Worm (Caenorhabditis elegans) whole organism, late embryonic: ENCODE data around the gene laf-1.
A peak's percentile ranks its signal among the peaks of the same experiment; 100 is the strongest.

Experiments
- C38D4.7 ChIP-seq: fragments of 200-800 bp; sonication (Bioruptor generic); optimal IDR thresholded peaks from 2 replicates; lab custom pipeline; 2018; ENCODE audit warnings: mild to moderate bottlenecking, missing genetic modification characterization, moderate library complexity, missing compliant biosample characterization
- K02D7.2 ChIP-seq: sonication (generic microtip); optimal IDR thresholded peaks from 2 replicates; lab custom pipeline; 2017; ENCODE audit warnings: mild to moderate bottlenecking, missing genetic modification characterization, missing compliant biosample characterization
- T23F11.4 ChIP-seq: fragments of 200-800 bp; sonication (Bioruptor generic); optimal IDR thresholded peaks from 2 replicates; lab custom pipeline; 2018; ENCODE audit warnings: mild to moderate bottlenecking, missing genetic modification characterization, missing compliant biosample characterization
- ahr-1 ChIP-seq: sonication (generic microtip); optimal IDR thresholded peaks from 2 replicates; lab custom pipeline; 2016; ENCODE audit warnings: missing genetic modification characterization, missing compliant biosample characterization
- ama-1 ChIP-seq: fragments of 150-350 bp; optimal IDR thresholded peaks from 2 replicates; lab custom pipeline; 2014
- ceh-14 ChIP-seq: sonication (generic microtip); optimal IDR thresholded peaks from 2 replicates; lab custom pipeline; 2016; ENCODE audit warnings: missing genotype, missing genetic modification characterization, missing compliant biosample characterization
- ceh-18 ChIP-seq: sonication (generic microtip); optimal IDR thresholded peaks from 2 replicates; lab custom pipeline; 2016; ENCODE audit warnings: missing genetic modification characterization, missing compliant biosample characterization
- ceh-24 ChIP-seq: sonication (generic microtip); optimal IDR thresholded peaks from 2 replicates; lab custom pipeline; 2016; ENCODE audit warnings: mild to moderate bottlenecking, missing genetic modification characterization, missing compliant biosample characterization
- ceh-30 ChIP-seq: fragments of 150-350 bp; optimal IDR thresholded peaks from 2 replicates; lab custom pipeline; 2014; ENCODE audit warnings: missing biosample characterization, missing genetic modification characterization
- ceh-31 ChIP-seq: sonication (generic microtip); optimal IDR thresholded peaks from 2 replicates; lab custom pipeline; 2016; ENCODE audit warnings: missing genetic modification characterization, missing compliant biosample characterization
- ceh-48 ChIP-seq: sonication (generic microtip); optimal IDR thresholded peaks from 2 replicates; lab custom pipeline; 2016; ENCODE audit warnings: missing genetic modification characterization, inconsistent platforms, missing compliant biosample characterization
- dve-1 ChIP-seq: sonication (generic microtip); optimal IDR thresholded peaks from 2 replicates; lab custom pipeline; 2017; ENCODE audit warnings: antibody characterized with exemption, mild to moderate bottlenecking, missing genetic modification characterization, missing compliant biosample characterization
- elt-2 ChIP-seq: sonication (generic microtip); optimal IDR thresholded peaks from 2 replicates; lab custom pipeline; 2016; ENCODE audit warnings: missing genetic modification reagents, missing genetic modification characterization, missing compliant biosample characterization
- fax-1 ChIP-seq: sonication (generic microtip); optimal IDR thresholded peaks from 2 replicates; lab custom pipeline; 2016; ENCODE audit warnings: missing genotype, missing genetic modification characterization, missing compliant biosample characterization
- fkh-6 ChIP-seq: sonication (generic microtip); optimal IDR thresholded peaks from 2 replicates; lab custom pipeline; 2016; ENCODE audit warnings: missing genetic modification characterization, missing compliant biosample characterization
- hlh-13 ChIP-seq: fragments of 200-800 bp; sonication (Bioruptor generic); optimal IDR thresholded peaks from 2 replicates; lab custom pipeline; 2018; ENCODE audit warnings: mild to moderate bottlenecking, missing genetic modification characterization, missing compliant biosample characterization
- hlh-30 ChIP-seq: sonication (generic microtip); optimal IDR thresholded peaks from 2 replicates; lab custom pipeline; 2017; ENCODE audit warnings: antibody characterized with exemption, missing genetic modification characterization, missing compliant biosample characterization; ENCODE audit not compliant: insufficient read depth
- hlh-6 ChIP-seq: sonication (generic microtip); optimal IDR thresholded peaks from 2 replicates; lab custom pipeline; 2016; ENCODE audit warnings: missing genotype, missing genetic modification characterization, missing compliant biosample characterization
- nfya-1 ChIP-seq: sonication (generic microtip); optimal IDR thresholded peaks from 2 replicates; lab custom pipeline; 2017; ENCODE audit warnings: missing genetic modification characterization, mild to moderate bottlenecking, missing compliant biosample characterization, antibody characterized with exemption, moderate library complexity
- nhr-11 ChIP-seq: fragments of 150-350 bp; optimal IDR thresholded peaks from 2 replicates; lab custom pipeline; 2014; ENCODE audit warnings: missing biosample characterization, missing genetic modification characterization
- pag-3 ChIP-seq: sonication (generic microtip); optimal IDR thresholded peaks from 2 replicates; lab custom pipeline; 2016; ENCODE audit warnings: missing compliant biosample characterization, missing genetic modification characterization, borderline replicate concordance
- pat-9 ChIP-seq: fragments of 200-800 bp; sonication (Bioruptor generic); optimal IDR thresholded peaks from 2 replicates; lab custom pipeline; 2018; ENCODE audit warnings: mild to moderate bottlenecking, missing genetic modification characterization, moderate library complexity, missing compliant biosample characterization
- pax-1 ChIP-seq: fragments of 150-350 bp; optimal IDR thresholded peaks from 2 replicates; lab custom pipeline; 2014; ENCODE audit warnings: missing biosample characterization, missing genetic modification characterization
- pqm-1 ChIP-seq: sonication (generic microtip); optimal IDR thresholded peaks from 2 replicates; lab custom pipeline; 2016; ENCODE audit warnings: missing genetic modification characterization, missing compliant biosample characterization
- rnt-1 ChIP-seq: sonication (generic microtip); optimal IDR thresholded peaks from 2 replicates; lab custom pipeline; 2016; ENCODE audit warnings: missing genetic modification characterization, missing compliant biosample characterization
- sdc-2 ChIP-seq: sonication (generic microtip); optimal IDR thresholded peaks from 2 replicates; lab custom pipeline; 2016; ENCODE audit warnings: missing genotype, missing genetic modification characterization, missing compliant biosample characterization
- syd-9 ChIP-seq: sonication (generic microtip); optimal IDR thresholded peaks from 2 replicates; lab custom pipeline; 2016; ENCODE audit warnings: mild to moderate bottlenecking, missing genetic modification characterization, moderate library complexity, missing compliant biosample characterization
- tbx-2 ChIP-seq: sonication (generic microtip); optimal IDR thresholded peaks from 2 replicates; lab custom pipeline; 2016; ENCODE audit warnings: missing genetic modification characterization, missing compliant biosample characterization
- tbx-7 ChIP-seq: sonication (generic microtip); optimal IDR thresholded peaks from 2 replicates; lab custom pipeline; 2016; ENCODE audit warnings: missing genotype, missing genetic modification characterization, missing compliant biosample characterization
- ttx-3 ChIP-seq: sonication (generic microtip); optimal IDR thresholded peaks from 2 replicates; lab custom pipeline; 2016; ENCODE audit warnings: missing genetic modification reagents, missing genetic modification characterization, missing compliant biosample characterization
- unc-42 ChIP-seq: sonication (generic microtip); optimal IDR thresholded peaks from 2 replicates; lab custom pipeline; 2016; ENCODE audit warnings: missing genotype, missing genetic modification characterization, missing compliant biosample characterization
- unc-55 ChIP-seq: sonication (generic microtip); optimal IDR thresholded peaks from 2 replicates; lab custom pipeline; 2017; ENCODE audit warnings: missing biosample characterization, missing genetic modification reagents, missing genetic modification characterization
- zip-5 ChIP-seq: sonication (generic microtip); optimal IDR thresholded peaks from 2 replicates; lab custom pipeline; 2016; ENCODE audit warnings: missing genetic modification characterization, missing compliant biosample characterization

The laf-1 gene

ce11 chrIII:2816205-2816923, 37.5 kb upstream of the laf-1 start:
- no peak for TF ChIP-seq unc-55 (GFP tag; lab: Kevin White, UChicago)
- peak; percentile 8 for TF ChIP-seq ceh-48
- no peak for TF ChIP-seq hlh-6 (tag; lab: Kevin White, UChicago)
- no peak for TF ChIP-seq zip-5 (tag; lab: Kevin White, UChicago)
- TF ChIP-seq nfya-1 (tag; lab: Kevin White, UChicago), result peak; percentile 89
- no peak for TF ChIP-seq fax-1 (tag; lab: Kevin White, UChicago)
- TF ChIP-seq ceh-24, result no peak
- TF ChIP-seq K02D7.2 (tag; lab: Kevin White, UChicago), result no peak
- TF ChIP-seq unc-42 (tag; lab: Kevin White, UChicago), result no peak
- no peak for TF ChIP-seq fkh-6 (tag; lab: Kevin White, UChicago)
- no peak for TF ChIP-seq rnt-1 (tag; lab: Kevin White, UChicago)

- TF ChIP-seq elt-2 (tag; lab: Kevin White, UChicago) (peak; percentile 61), K02D7.2 (tag; lab: Kevin White, UChicago) (no peak), unc-42 (tag; lab: Kevin White, UChicago) (peak; percentile 80), ceh-31 (peak; percentile 19), nfya-1 (tag; lab: Kevin White, UChicago) (peak; percentile 61)
These were observed 36.2 kb upstream of the laf-1 start, which contains the start of gene tufm-1 for ce11 chrIII:2814919-2815554. TSS of gene tufm-1 (minus strand) at chrIII:2814969.

ce11 chrIII:2811410-2811809, 32.6 kb upstream of the laf-1 start:
- TF ChIP-seq nfya-1 (tag; lab: Kevin White, UChicago) (no peak), syd-9 (tag; lab: Kevin White, UChicago) (no peak), ceh-24 (no peak), unc-55 (GFP tag; lab: Kevin White, UChicago) (no peak), pqm-1 (tag; lab: Kevin White, UChicago) (no peak), ama-1 (no peak), sdc-2 (tag; lab: Kevin White, UChicago) (no peak), K02D7.2 (tag; lab: Kevin White, UChicago) (no peak), ceh-18 (no peak), pag-3 (tag; lab: Kevin White, UChicago) (no peak), unc-42 (tag; lab: Kevin White, UChicago) (no peak), hlh-6 (tag; lab: Kevin White, UChicago) (no peak)

ce11 chrIII:2805084-2805483, 26.2 kb upstream of the laf-1 start, which contains the start of gene Y71H2AM.3:
TSS of gene Y71H2AM.3 (plus strand) at chrIII:2805430.
- TF ChIP-seq nfya-1 (tag; lab: Kevin White, UChicago), result peak; percentile 9
- peak; percentile 52 for TF ChIP-seq unc-42 (tag; lab: Kevin White, UChicago)
- TF ChIP-seq T23F11.4 (GFP tag; lab: Kevin White, UChicago), result no peak

ce11 chrIII:2804461-2804860, 25.6 kb upstream of the laf-1 start:
- TF ChIP-seq hlh-30 (tag; lab: Kevin White, UChicago) (peak; percentile 95), nhr-11 (tag; lab: Kevin White, UChicago) (no peak)

ce11 chrIII:2801800-2802515, 23.1 kb upstream of the laf-1 start, which contains the start of the genes twk-45 and Y71H2AM.25:
TSS of gene twk-45 (minus strand) at chrIII:2801900.
TSS of gene Y71H2AM.25 (plus strand) at chrIII:2802465.
- TF ChIP-seq nhr-11 (tag; lab: Kevin White, UChicago), result no peak
- no peak for TF ChIP-seq pax-1 (tag; lab: Kevin White, UChicago)
- TF ChIP-seq ceh-18, result no peak
- TF ChIP-seq ceh-31, result no peak
- TF ChIP-seq tbx-2 (tag; lab: Kevin White, UChicago), result no peak
- TF ChIP-seq tbx-7 (tag; lab: Kevin White, UChicago), result no peak
- no peak for TF ChIP-seq hlh-13 (GFP tag; lab: Kevin White, UChicago)
- TF ChIP-seq hlh-30 (tag; lab: Kevin White, UChicago), result no peak
- TF ChIP-seq ttx-3 (tag; lab: Kevin White, UChicago), result no peak
- no peak for TF ChIP-seq C38D4.7
- TF ChIP-seq ceh-30 (tag; lab: Kevin White, UChicago), result no peak
- TF ChIP-seq dve-1 (tag; lab: Kevin White, UChicago), result no peak
- TF ChIP-seq ahr-1 (tag; lab: Kevin White, UChicago), result no peak
- no peak for TF ChIP-seq ceh-14 (tag; lab: Kevin White, UChicago)
- no peak for TF ChIP-seq K02D7.2 (tag; lab: Kevin White, UChicago)
- no peak for TF ChIP-seq pat-9 (tag; lab: Kevin White, UChicago)
